Worm (Caenorhabditis elegans) whole organism, L2 larva: Measurements from ENCODE around the gene ric-3.

ENCODE experiments used
- R02D3.7 ChIP-seq: fragments of 150-350 bp; optimal IDR thresholded peaks from 2 replicates; lab custom pipeline; 2014; ENCODE audit warnings: missing biosample characterization, missing genetic modification characterization
- ZK546.5 ChIP-seq: sonication (generic microtip); optimal IDR thresholded peaks from 2 replicates; lab custom pipeline; 2017; ENCODE audit warnings: missing biosample characterization, missing genetic modification characterization
- ama-1 ChIP-seq: fragments of 150-350 bp; optimal IDR thresholded peaks from 2 replicates; lab custom pipeline; 2018; ENCODE audit warnings: inconsistent platforms
- blmp-1 ChIP-seq: sonication (generic microtip); optimal IDR thresholded peaks from 2 replicates; lab custom pipeline; 2017; ENCODE audit warnings: missing genetic modification characterization, mild to moderate bottlenecking, missing compliant biosample characterization, antibody characterized with exemption, moderate library complexity; ENCODE audit not compliant: insufficient read depth
- ceh-16 ChIP-seq: fragments of 150-350 bp; optimal IDR thresholded peaks from 2 replicates; lab custom pipeline; 2014; ENCODE audit warnings: missing biosample characterization, missing genetic modification characterization
- dmd-4 ChIP-seq: sonication (generic microtip); optimal IDR thresholded peaks from 2 replicates; lab custom pipeline; 2017; ENCODE audit warnings: missing biosample characterization, missing genetic modification characterization
- fos-1 ChIP-seq: fragments of 150-350 bp; optimal IDR thresholded peaks from 2 replicates; lab custom pipeline; 2014; ENCODE audit warnings: missing biosample characterization, missing genetic modification characterization
- lin-13 ChIP-seq: fragments of 150-350 bp; optimal IDR thresholded peaks from 2 replicates; lab custom pipeline; 2014; ENCODE audit warnings: missing biosample characterization, missing genetic modification reagents, missing genetic modification characterization
- lsy-2 ChIP-seq, 2 experiments: fragments of 150-350 bp in 1 of 2; sonication (generic microtip) in 1 of 2; optimal IDR thresholded peaks; 2 replicates each; lab custom pipeline; 2014 to 2017; ENCODE audit warnings: missing biosample characterization in 2 of 2, missing genetic modification characterization in 2 of 2
- nhr-12 ChIP-seq: fragments of 150-350 bp; optimal IDR thresholded peaks from 2 replicates; lab custom pipeline; 2014; ENCODE audit warnings: missing biosample characterization, missing genetic modification characterization
- nhr-25 ChIP-seq: fragments of 150-350 bp; sonication (generic microtip); optimal IDR thresholded peaks from 3 replicates; lab custom pipeline; 2014; ENCODE audit warnings: missing biosample characterization, missing genetic modification characterization
- nhr-77 ChIP-seq: fragments of 150-350 bp; optimal IDR thresholded peaks from 2 replicates; lab custom pipeline; 2014; ENCODE audit warnings: missing biosample characterization, missing genetic modification characterization
- snpc-4 ChIP-seq: fragments of 150-350 bp; optimal IDR thresholded peaks from 2 replicates; lab custom pipeline; 2014; ENCODE audit warnings: missing biosample characterization, missing genetic modification characterization
- unc-39 ChIP-seq: fragments of 150-350 bp; optimal IDR thresholded peaks from 2 replicates; lab custom pipeline; 2014; ENCODE audit warnings: missing biosample characterization, missing genetic modification characterization

ce11 chrIV:7868607-7869006 is 50.6 kb downstream of the ric-3 start, which contains the start of gene flp-10:
- TF ChIP-seq ZK546.5, result no peak
- no peak for TF ChIP-seq lsy-2 (tag; optimal IDR thresholded peaks at IDR 0.05; lab: Kevin White, UChicago)
- TF ChIP-seq fos-1 (tag; lab: Kevin White, UChicago), result no peak
- no peak for TF ChIP-seq dmd-4 (tag; lab: Kevin White, UChicago)
- TF ChIP-seq nhr-25 (tag; lab: Kevin White, UChicago), result no peak
- TF ChIP-seq nhr-12 (tag; lab: Kevin White, UChicago), result no peak
- TF ChIP-seq ama-1, result no peak
- TF ChIP-seq snpc-4, result no peak
- no peak for TF ChIP-seq blmp-1 (tag; lab: Kevin White, UChicago)
- TF ChIP-seq ceh-16 (tag; lab: Kevin White, UChicago), result no peak
- no peak for TF ChIP-seq R02D3.7 (tag; lab: Kevin White, UChicago)
- TF ChIP-seq lin-13 (GFP tag; lab: Kevin White, UChicago), result no peak
- TF ChIP-seq nhr-77 (tag; lab: Kevin White, UChicago), result no peak
- no peak for TF ChIP-seq unc-39 (tag; lab: Kevin White, UChicago)
